Worm (Caenorhabditis elegans): ENCODE measurements around the gene gpa-5.

DNA sequence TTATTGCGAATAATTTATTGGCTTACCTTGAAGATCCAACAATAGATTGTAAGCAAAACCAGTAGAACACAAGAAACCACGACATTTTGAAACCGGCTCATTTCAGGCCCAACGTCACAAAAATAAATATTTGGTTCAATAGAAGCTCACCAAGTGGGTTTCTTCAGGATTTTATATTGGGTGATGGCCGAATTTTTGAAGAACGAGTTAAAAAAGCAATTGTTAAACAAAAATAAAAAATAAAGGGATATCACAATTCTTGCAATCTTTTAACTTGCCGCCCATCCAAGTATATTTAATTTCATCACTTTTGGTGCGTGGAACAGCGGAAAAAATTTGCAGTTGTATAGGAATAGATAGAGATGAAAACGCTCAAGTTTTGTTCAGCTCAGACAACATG lies 24.1 kb downstream of the gpa-5 start, which contains the start of gene T21D9.2:
- TF ChIP-seq ref-1 (GFP tag; conservative IDR thresholded peaks at IDR 0.05) (no peak), T22C8.4 (GFP tag; IDR thresholded peaks at IDR 0.05) (no peak), med-1 (GFP tag; optimal IDR thresholded peaks at IDR 0.05; ENCODE audit: insufficient read depth) (no peak)
